Fruit fly (Drosophila melanogaster) whole organism, adult: ENCODE data around the gene Send2.

ENCODE experiments used
- CG11617 ChIP-seq: fragments of 200-800 bp; sonication (Bioruptor generic); optimal IDR thresholded peaks from 2 replicates; lab custom pipeline; 2017; ENCODE audit warnings: mild to moderate bottlenecking, missing biosample characterization, missing genetic modification reagents, missing genetic modification characterization
- CG12768 ChIP-seq: fragments of 200-800 bp; sonication (Bioruptor generic); optimal IDR thresholded peaks from 2 replicates; lab custom pipeline; 2017; ENCODE audit warnings: missing biosample characterization, missing genetic modification characterization, mild to moderate bottlenecking, moderate library complexity, missing genetic modification reagents
- CG14711 ChIP-seq: fragments of 200-800 bp; sonication (Bioruptor generic); optimal IDR thresholded peaks from 2 replicates; lab custom pipeline; 2018; ENCODE audit warnings: missing biosample characterization, mild to moderate bottlenecking, missing genetic modification characterization, moderate library complexity
- CG1620 ChIP-seq: fragments of 200-800 bp; sonication (Bioruptor generic); optimal IDR thresholded peaks from 2 replicates; lab custom pipeline; 2016; ENCODE audit warnings: missing biosample characterization, missing genetic modification characterization
- CG33017 ChIP-seq: fragments of 200-800 bp; sonication (Bioruptor generic); optimal IDR thresholded peaks from 2 replicates; lab custom pipeline; 2018; ENCODE audit warnings: missing biosample characterization, mild to moderate bottlenecking, missing genetic modification characterization, moderate library complexity
- CG5204 ChIP-seq: fragments of 200-800 bp; sonication (Bioruptor generic); optimal IDR thresholded peaks from 2 replicates; lab custom pipeline; 2016; ENCODE audit warnings: missing biosample characterization, missing genetic modification characterization
- CG7045 ChIP-seq: fragments of 200-800 bp; sonication (Bioruptor generic); optimal IDR thresholded peaks from 2 replicates; lab custom pipeline; 2017; ENCODE audit warnings: missing biosample characterization, mild to moderate bottlenecking, missing genetic modification characterization
- CG7101 ChIP-seq: fragments of 200-800 bp; sonication (Bioruptor generic); optimal IDR thresholded peaks from 2 replicates; lab custom pipeline; 2018; ENCODE audit warnings: missing biosample characterization, mild to moderate bottlenecking, missing genetic modification characterization, moderate library complexity
- Clk ChIP-seq: fragments of 200-800 bp; sonication (Bioruptor generic); optimal IDR thresholded peaks from 2 replicates; lab custom pipeline; 2017; ENCODE audit warnings: missing biosample characterization, missing genetic modification characterization
- Crg-1 ChIP-seq: fragments of 200-800 bp; sonication (Bioruptor generic); optimal IDR thresholded peaks from 2 replicates; lab custom pipeline; 2016; ENCODE audit warnings: missing biosample characterization, missing genetic modification characterization
- Hr96 ChIP-seq: fragments of 200-800 bp; sonication (Bioruptor generic); optimal IDR thresholded peaks from 2 replicates; lab custom pipeline; 2016; ENCODE audit warnings: missing biosample characterization, missing genetic modification characterization
- Mnt ChIP-seq: fragments of 200-800 bp; sonication (Bioruptor generic); optimal IDR thresholded peaks from 2 replicates; lab custom pipeline; 2016; ENCODE audit warnings: missing biosample characterization, mild to moderate bottlenecking, missing genetic modification characterization
- bab1 ChIP-seq: fragments of 200-800 bp; sonication (Bioruptor generic); optimal IDR thresholded peaks from 3 replicates; lab custom pipeline; 2019; ENCODE audit warnings: missing biosample characterization, mild to moderate bottlenecking, missing genetic modification characterization, moderate library complexity
- cic ChIP-seq: fragments of 200-800 bp; sonication (Bioruptor generic); optimal IDR thresholded peaks from 2 replicates; lab custom pipeline; 2017; ENCODE audit warnings: missing biosample characterization, mild to moderate bottlenecking, missing genetic modification characterization, moderate library complexity
- cnc ChIP-seq, 2 experiments: fragments of >200 bp; optimal IDR thresholded peaks; 2 replicates each; lab custom pipeline; 2017
- kay ChIP-seq: fragments of 200-800 bp; sonication (Bioruptor generic); peaks from one replicate; lab custom pipeline; 2016; ENCODE audit warnings: missing biosample characterization, missing genetic modification characterization, borderline replicate concordance
- ovo ChIP-seq: fragments of 200-800 bp; sonication (Bioruptor generic); optimal IDR thresholded peaks from 2 replicates; lab custom pipeline; 2016; ENCODE audit warnings: missing biosample characterization, missing genetic modification characterization
- pad ChIP-seq: fragments of 200-800 bp; sonication (Bioruptor generic); optimal IDR thresholded peaks from 3 replicates; lab custom pipeline; 2017; ENCODE audit warnings: missing biosample characterization, missing genetic modification characterization, mild to moderate bottlenecking, moderate library complexity, missing genetic modification reagents
- tj ChIP-seq: fragments of 200-800 bp; sonication (Bioruptor generic); optimal IDR thresholded peaks from 3 replicates; lab custom pipeline; 2017; ENCODE audit warnings: missing biosample characterization, mild to moderate bottlenecking, missing genetic modification characterization, moderate library complexity
- toe ChIP-seq: fragments of 200-800 bp; sonication (Bioruptor generic); optimal IDR thresholded peaks from 2 replicates; lab custom pipeline; 2016; ENCODE audit warnings: missing biosample characterization, missing genetic modification characterization

Send2 gene

DNA sequence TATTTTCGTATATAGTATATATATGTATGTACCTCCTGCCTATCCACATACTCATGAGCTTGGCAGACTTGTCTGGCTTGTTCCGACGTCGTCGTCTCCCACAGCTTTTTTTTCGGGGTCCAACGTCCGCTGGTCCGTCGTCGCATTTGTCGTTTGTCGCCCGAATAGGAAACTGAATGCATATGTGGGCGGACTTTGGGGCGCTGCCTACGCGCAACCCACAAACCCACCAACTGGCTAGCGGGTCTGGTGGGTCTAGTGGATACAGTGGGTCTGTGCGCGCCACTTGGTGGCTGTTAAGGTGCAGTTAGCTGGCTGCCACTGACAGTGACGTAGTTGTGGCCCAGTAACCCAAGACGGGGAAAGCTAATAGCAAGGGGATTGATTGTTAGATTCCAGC, 27.5 kb downstream of the Send2 start:
- TF ChIP-seq Crg-1 (GFP tag; lab: Kevin White, UChicago): no peak
- TF ChIP-seq tj (GFP tag; lab: Kevin White, UChicago): no peak
- TF ChIP-seq bab1 (GFP tag; lab: Kevin White, UChicago): no peak
- no peak for TF ChIP-seq Clk (GFP tag; lab: Kevin White, UChicago)
- TF ChIP-seq toe (GFP tag; lab: Kevin White, UChicago): no peak
- TF ChIP-seq CG7101 (tag; lab: Kevin White, UChicago): no peak
- TF ChIP-seq kay (GFP tag; lab: Kevin White, UChicago): no peak
- no peak for TF ChIP-seq CG1620 (GFP tag; lab: Kevin White, UChicago)
- no peak for TF ChIP-seq CG5204 (GFP tag; lab: Kevin White, UChicago)
- no peak for TF ChIP-seq Mnt (GFP tag; lab: Kevin White, UChicago)
- TF ChIP-seq cic (GFP tag; lab: Kevin White, UChicago): no peak

DNA sequence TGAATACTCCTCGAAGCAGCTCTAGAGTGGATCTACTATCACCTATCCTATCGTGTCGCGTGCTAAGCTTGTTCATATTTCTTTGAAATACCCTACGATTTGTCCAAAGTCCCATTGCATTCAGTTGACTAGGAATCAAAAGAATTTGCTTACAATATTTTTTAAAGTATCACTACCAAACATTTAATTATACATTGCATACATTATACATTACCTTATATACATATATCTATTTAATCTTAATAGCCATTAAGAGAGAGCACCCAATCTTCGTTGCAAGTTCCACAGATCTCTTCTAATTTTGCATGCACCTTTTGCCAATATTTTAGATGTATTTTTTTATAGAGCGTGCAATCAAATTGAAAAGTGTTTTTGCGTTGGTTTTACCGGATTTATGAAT, 27.9 kb downstream of the Send2 start:
- TF ChIP-seq Crg-1 (GFP tag; lab: Kevin White, UChicago) (no peak), pad (no peak), Hr96 (GFP tag; lab: Kevin White, UChicago) (no peak), CG1620 (GFP tag; lab: Kevin White, UChicago) (no peak), toe (GFP tag; lab: Kevin White, UChicago) (no peak), CG7045 (GFP tag; lab: Kevin White, UChicago) (no peak)

DNA sequence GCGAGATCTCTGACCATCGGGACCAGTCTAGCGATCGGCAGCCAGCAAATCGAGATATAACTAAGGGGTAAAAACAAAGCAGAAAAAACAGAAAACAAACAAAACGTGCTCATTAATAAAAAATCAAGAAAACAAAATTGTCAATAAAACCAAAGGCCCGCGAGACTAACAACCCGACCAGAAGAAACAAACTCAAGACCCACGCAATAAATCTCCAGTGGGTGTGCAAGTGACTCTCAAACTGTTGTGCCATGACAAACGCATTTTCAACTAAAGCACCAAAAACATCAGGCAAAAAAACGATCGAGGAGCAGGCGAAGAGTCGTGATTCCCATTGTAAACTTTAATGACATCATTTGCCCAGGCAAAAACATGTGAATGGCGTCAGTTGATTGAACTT, 28.5 kb downstream of the Send2 start:
- no peak for TF ChIP-seq Hr96 (GFP tag; lab: Kevin White, UChicago)
- TF ChIP-seq CG7045 (GFP tag; lab: Kevin White, UChicago): no peak
- TF ChIP-seq CG12768 (GFP tag; lab: Kevin White, UChicago): no peak
- no peak for TF ChIP-seq kay (GFP tag; lab: Kevin White, UChicago)
- TF ChIP-seq pad: no peak
- TF ChIP-seq Mnt (GFP tag; lab: Kevin White, UChicago): no peak
- TF ChIP-seq CG5204 (GFP tag; lab: Kevin White, UChicago): no peak
- TF ChIP-seq tj (GFP tag; lab: Kevin White, UChicago): no peak
- TF ChIP-seq Crg-1 (GFP tag; lab: Kevin White, UChicago): no peak
- TF ChIP-seq toe (GFP tag; lab: Kevin White, UChicago): no peak
- TF ChIP-seq CG14711: no peak
- no peak for TF ChIP-seq CG33017 (tag; lab: Kevin White, UChicago)
- TF ChIP-seq ovo: no peak
- TF ChIP-seq CG1620 (GFP tag; lab: Kevin White, UChicago): no peak

DNA sequence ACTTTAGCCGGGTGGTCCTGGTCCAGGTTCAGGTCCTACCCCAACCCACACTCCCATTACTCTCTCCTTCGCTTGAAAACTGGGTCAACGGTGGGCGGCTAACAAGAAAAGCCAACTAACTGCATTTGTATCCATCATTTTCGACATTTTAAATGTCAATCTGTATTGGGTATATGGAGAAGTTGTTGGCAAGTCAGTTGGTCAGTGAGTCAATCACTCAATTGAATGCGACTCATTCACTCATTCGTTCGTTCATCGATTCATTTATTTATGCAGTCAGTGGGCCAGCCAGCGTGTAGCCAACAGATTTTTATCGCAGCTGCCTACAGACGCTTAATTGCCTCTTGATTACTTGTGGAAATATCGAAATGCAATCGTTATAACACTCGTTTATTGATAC, 29.8 kb downstream of the Send2 start:
- no peak for TF ChIP-seq cic (GFP tag; lab: Kevin White, UChicago)
- no peak for TF ChIP-seq tj (GFP tag; lab: Kevin White, UChicago)
- TF ChIP-seq cnc (optimal IDR thresholded peaks at IDR 0.05; lab: Kevin White, UChicago): no peak
- TF ChIP-seq Clk (GFP tag; lab: Kevin White, UChicago): no peak
- TF ChIP-seq CG33017 (tag; lab: Kevin White, UChicago): no peak
- TF ChIP-seq CG5204 (GFP tag; lab: Kevin White, UChicago): no peak
- no peak for TF ChIP-seq Hr96 (GFP tag; lab: Kevin White, UChicago)

DNA sequence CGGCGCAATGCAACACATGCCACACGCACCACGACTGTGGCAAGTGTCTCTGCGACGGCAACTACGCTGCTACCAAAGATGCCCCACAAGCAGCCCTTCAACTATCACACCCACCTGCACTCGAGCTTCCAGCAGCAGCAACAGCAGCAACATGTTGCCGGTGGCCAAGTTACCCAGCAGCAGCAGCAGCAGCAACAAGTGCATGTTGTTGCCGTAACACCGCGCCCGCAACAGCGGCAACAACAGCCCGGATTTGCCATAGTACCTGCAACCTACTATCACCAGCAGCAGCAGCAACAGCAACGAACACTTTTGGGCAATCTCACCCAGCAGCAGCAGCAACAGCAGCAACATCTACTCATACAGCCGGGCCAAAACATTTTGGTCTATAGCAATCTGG, 37.8 kb downstream of the Send2 start:
- TF ChIP-seq toe (GFP tag; lab: Kevin White, UChicago) (no peak), CG7101 (tag; lab: Kevin White, UChicago) (no peak), bab1 (GFP tag; lab: Kevin White, UChicago) (no peak), CG11617 (no peak), pad (no peak), cic (GFP tag; lab: Kevin White, UChicago) (no peak), CG14711 (no peak), tj (GFP tag; lab: Kevin White, UChicago) (no peak), ovo (no peak), kay (GFP tag; lab: Kevin White, UChicago) (no peak), CG7045 (GFP tag; lab: Kevin White, UChicago) (no peak), CG5204 (GFP tag; lab: Kevin White, UChicago) (no peak), Mnt (GFP tag; lab: Kevin White, UChicago) (no peak), cnc (optimal IDR thresholded peaks at IDR 0.05; lab: Kevin White, UChicago) (no peak), CG1620 (GFP tag; lab: Kevin White, UChicago) (no peak), Clk (GFP tag; lab: Kevin White, UChicago) (no peak), CG12768 (GFP tag; lab: Kevin White, UChicago) (no peak), Hr96 (GFP tag; lab: Kevin White, UChicago) (no peak), CG33017 (tag; lab: Kevin White, UChicago) (no peak), Crg-1 (GFP tag; lab: Kevin White, UChicago) (no peak)

DNA sequence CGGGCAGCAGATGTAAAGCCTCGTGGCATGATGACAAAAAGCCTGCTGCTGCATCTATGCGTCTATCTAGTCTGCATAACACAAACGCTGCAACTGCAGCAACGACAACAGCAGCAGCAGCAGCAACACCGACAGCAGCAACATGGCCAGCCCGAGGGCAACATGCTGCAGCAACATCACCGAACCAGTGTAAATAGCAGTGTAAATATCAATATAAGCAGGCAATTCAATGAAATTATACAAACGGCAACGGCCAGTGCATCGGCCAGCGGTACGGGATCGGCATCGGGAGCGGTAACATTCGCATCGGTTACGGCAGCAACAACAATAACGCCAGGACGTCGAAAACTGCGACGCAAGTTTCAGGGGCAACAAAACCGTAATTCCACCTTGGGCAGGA, 38.3 kb downstream of the Send2 start:
- TF ChIP-seq ovo: no peak
- TF ChIP-seq Crg-1 (GFP tag; lab: Kevin White, UChicago): no peak
- no peak for TF ChIP-seq kay (GFP tag; lab: Kevin White, UChicago)
- no peak for TF ChIP-seq CG33017 (tag; lab: Kevin White, UChicago)

DNA sequence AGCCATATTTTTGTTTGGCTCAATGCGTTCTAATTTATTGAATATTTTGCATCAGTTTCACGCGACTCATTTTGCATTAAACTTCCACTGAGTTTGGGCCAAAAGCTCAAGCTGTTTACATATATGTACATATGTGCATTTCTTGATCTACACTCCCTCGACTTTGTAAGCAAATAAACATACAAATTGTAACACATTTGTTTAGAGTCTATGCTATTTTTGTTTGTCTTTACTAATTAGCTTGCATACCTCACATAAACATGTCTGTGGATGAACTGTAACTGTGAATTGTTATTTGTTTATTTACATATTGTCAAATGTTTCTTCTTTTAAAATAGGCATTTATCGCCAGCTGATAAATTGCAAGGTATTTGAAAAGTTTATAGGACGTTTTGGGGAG, 39.0 kb downstream of the Send2 start:
- TF ChIP-seq CG14711 (no peak), CG11617 (no peak), CG5204 (GFP tag; lab: Kevin White, UChicago) (no peak), tj (GFP tag; lab: Kevin White, UChicago) (no peak), CG12768 (GFP tag; lab: Kevin White, UChicago) (no peak), toe (GFP tag; lab: Kevin White, UChicago) (no peak), bab1 (GFP tag; lab: Kevin White, UChicago) (no peak), kay (GFP tag; lab: Kevin White, UChicago) (no peak), CG33017 (tag; lab: Kevin White, UChicago) (no peak), pad (no peak), cnc (optimal IDR thresholded peaks at IDR 0.05; lab: Kevin White, UChicago) (no peak), cic (GFP tag; lab: Kevin White, UChicago) (no peak), CG7101 (tag; lab: Kevin White, UChicago) (no peak), ovo (no peak)
